Worm (Caenorhabditis elegans) whole organism, L3 larva: ENCODE measurements around the gene F13E9.9.

Source experiments
- ama-1 ChIP-seq: fragments of 150-350 bp; optimal IDR thresholded peaks from 2 replicates; lab custom pipeline; 2018
- ceh-82 ChIP-seq: fragments of 150-350 bp; optimal IDR thresholded peaks from 2 replicates; lab custom pipeline; 2014; ENCODE audit warnings: missing biosample characterization, missing genetic modification characterization
- lin-39 ChIP-seq: fragments of 150-350 bp; optimal IDR thresholded peaks from 2 replicates; lab custom pipeline; 2018; ENCODE audit warnings: missing biosample characterization, missing genetic modification reagents, missing genetic modification characterization
- nfya-1 ChIP-seq: sonication (generic microtip); optimal IDR thresholded peaks from 2 replicates; lab custom pipeline; 2017; ENCODE audit warnings: missing genetic modification characterization, mild to moderate bottlenecking, missing compliant biosample characterization, antibody characterized with exemption, moderate library complexity; ENCODE audit not compliant: insufficient read depth
- nhr-23 ChIP-seq: fragments of 150-350 bp; optimal IDR thresholded peaks from 2 replicates; lab custom pipeline; 2014; ENCODE audit warnings: missing biosample characterization, missing genetic modification reagents, missing genetic modification characterization
- nhr-25 ChIP-seq: sonication (generic microtip); optimal IDR thresholded peaks from 2 replicates; lab custom pipeline; 2017; ENCODE audit warnings: missing biosample characterization, missing genetic modification characterization
- nhr-43 ChIP-seq: sonication (generic microtip); optimal IDR thresholded peaks from 2 replicates; lab custom pipeline; 2016; ENCODE audit warnings: mild to moderate bottlenecking, missing genetic modification characterization, missing compliant biosample characterization; ENCODE audit not compliant: poor library complexity, severe bottlenecking
- nhr-67 ChIP-seq: fragments of 150-350 bp; optimal IDR thresholded peaks from 2 replicates; lab custom pipeline; 2014; ENCODE audit warnings: missing biosample characterization, missing genetic modification characterization
- pha-4 ChIP-seq: fragments of 150-350 bp; optimal IDR thresholded peaks from 2 replicates; lab custom pipeline; 2014; ENCODE audit warnings: missing biosample characterization, missing genetic modification reagents, missing genetic modification characterization
- skn-1 ChIP-seq: fragments of 150-350 bp; optimal IDR thresholded peaks from 2 replicates; lab custom pipeline; 2014; ENCODE audit warnings: missing biosample characterization, missing genetic modification characterization
- snpc-4 ChIP-seq: fragments of 150-350 bp; optimal IDR thresholded peaks from 2 replicates; lab custom pipeline; 2014; ENCODE audit warnings: missing biosample characterization, missing genetic modification characterization
- unc-62 ChIP-seq: fragments of 150-350 bp; sonication (generic microtip); optimal IDR thresholded peaks from 4 replicates; lab custom pipeline; 2014; ENCODE audit warnings: missing biosample characterization, missing genetic modification reagents, missing genetic modification characterization

DNA sequence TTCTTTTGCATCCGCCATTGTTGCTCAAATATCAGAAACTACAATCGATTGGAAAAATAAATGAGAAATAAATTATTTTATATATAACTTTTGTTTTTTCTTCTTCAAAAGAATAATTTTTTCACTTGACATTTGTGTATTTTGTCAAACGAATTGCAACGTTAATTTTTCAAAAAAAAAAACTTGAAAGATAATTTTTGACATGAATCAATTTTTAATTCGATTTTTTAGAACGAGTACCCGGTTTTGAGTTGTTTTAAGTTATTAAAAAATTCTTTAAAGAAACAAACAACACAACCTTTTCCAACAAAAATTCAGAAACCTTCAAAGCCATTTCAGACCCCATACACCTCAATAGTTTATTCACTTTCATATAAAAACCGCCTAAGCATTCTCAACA, 14.7 kb downstream of the F13E9.9 start, which contains the start of gene F13E9.5:
- TF ChIP-seq ama-1 (no peak), nhr-67 (tag; lab: Kevin White, UChicago) (no peak), nfya-1 (tag; lab: Kevin White, UChicago) (no peak), ceh-82 (tag; lab: Kevin White, UChicago) (no peak), nhr-43 (no peak), pha-4 (tag; lab: Kevin White, UChicago) (no peak), nhr-23 (tag; lab: Kevin White, UChicago) (no peak), unc-62 (GFP tag; lab: Kevin White, UChicago) (no peak), skn-1 (tag; lab: Kevin White, UChicago) (no peak), snpc-4 (tag; lab: Kevin White, UChicago) (no peak), nhr-25 (tag; lab: Kevin White, UChicago) (no peak), lin-39 (tag; lab: Kevin White, UChicago) (no peak)
